Worm (Caenorhabditis elegans) whole organism, L4 larva: ENCODE measurements around the gene gipc-1.

Experiments used
- ZK546.5 ChIP-seq, 2 experiments: sonication (generic microtip); optimal IDR thresholded peaks; 2 replicates each; lab custom pipeline; 2017; ENCODE audit warnings: missing biosample characterization in 2 of 2, missing genetic modification characterization in 2 of 2
- ceh-28 ChIP-seq: fragments of 150-350 bp; optimal IDR thresholded peaks from 2 replicates; lab custom pipeline; 2014; ENCODE audit warnings: missing biosample characterization, missing genetic modification reagents, missing genetic modification characterization
- lin-13 ChIP-seq: fragments of 150-350 bp; optimal IDR thresholded peaks from 2 replicates; lab custom pipeline; 2014; ENCODE audit warnings: missing biosample characterization, missing genetic modification reagents, missing genetic modification characterization
- nhr-77 ChIP-seq: fragments of 150-350 bp; optimal IDR thresholded peaks from 2 replicates; lab custom pipeline; 2014; ENCODE audit warnings: missing biosample characterization, missing genetic modification characterization
- zfp-2 ChIP-seq: sonication (generic microtip); optimal IDR thresholded peaks from 2 replicates; lab custom pipeline; 2016; ENCODE audit warnings: mild to moderate bottlenecking, missing genetic modification characterization, missing compliant biosample characterization

- TF ChIP-seq ZK546.5 (tag; optimal IDR thresholded peaks at IDR 0.05; lab: Kevin White, UChicago) = no peak
- TF ChIP-seq ceh-28 (tag; lab: Kevin White, UChicago) = no peak
- no peak for TF ChIP-seq lin-13 (GFP tag; lab: Kevin White, UChicago)
- no peak for TF ChIP-seq zfp-2 (tag; lab: Kevin White, UChicago)
- no peak for TF ChIP-seq nhr-77 (tag; lab: Kevin White, UChicago)
Measured at ce11 chrIII:4856992-4857391, 13.6 kb upstream of the gipc-1 start.
